Worm (Caenorhabditis elegans) whole organism, L1 larva: Measurements from ENCODE around the gene sir-2.3.

Experiments
- C04F5.9 ChIP-seq: sonication (generic microtip); optimal IDR thresholded peaks from 2 replicates; lab custom pipeline; 2016; ENCODE audit warnings: missing genetic modification characterization, missing compliant biosample characterization
- C16A3.4 ChIP-seq: fragments of 150-350 bp; optimal IDR thresholded peaks from 2 replicates; lab custom pipeline; 2014; ENCODE audit warnings: missing biosample characterization, missing genetic modification characterization
- Y116A8C.19 ChIP-seq: sonication (generic microtip); optimal IDR thresholded peaks from 2 replicates; lab custom pipeline; 2016; ENCODE audit warnings: missing compliant biosample characterization, missing genetic modification characterization, borderline replicate concordance
- aha-1 ChIP-seq: fragments of 150-350 bp; optimal IDR thresholded peaks from 2 replicates; lab custom pipeline; 2014; ENCODE audit warnings: missing biosample characterization, missing genetic modification characterization
- alr-1 ChIP-seq: fragments of 200-800 bp; sonication (Bioruptor generic); optimal IDR thresholded peaks from 2 replicates; lab custom pipeline; 2018; ENCODE audit warnings: borderline replicate concordance, mild to moderate bottlenecking, missing genetic modification characterization, missing compliant biosample characterization
- ama-1 ChIP-seq: fragments of 150-350 bp; optimal IDR thresholded peaks from 2 replicates; lab custom pipeline; 2014
- blmp-1 ChIP-seq: fragments of 150-350 bp; optimal IDR thresholded peaks from 2 replicates; lab custom pipeline; 2014; ENCODE audit warnings: missing biosample characterization, missing genetic modification characterization
- ceh-8 ChIP-seq: fragments of 200-800 bp; sonication (Bioruptor generic); optimal IDR thresholded peaks from 2 replicates; lab custom pipeline; 2018; ENCODE audit warnings: mild to moderate bottlenecking, missing genetic modification characterization, moderate library complexity, missing compliant biosample characterization
- ceh-82 ChIP-seq, 3 experiments: fragments of 150-350 bp in 1 of 3; sonication (generic microtip) in 2 of 3; optimal IDR thresholded peaks; 2 replicates each; lab custom pipeline; 2014 to 2017; ENCODE audit warnings: missing biosample characterization in 3 of 3, missing genetic modification characterization in 3 of 3
- ceh-88 ChIP-seq: fragments of 200-800 bp; sonication (Bioruptor generic); IDR thresholded peaks from 2 replicates; pipeline ENCODE4 v1.3.6; 2022; ENCODE audit warnings: missing genetic modification characterization, missing compliant biosample characterization
- dsc-1 ChIP-seq: sonication (generic microtip); optimal IDR thresholded peaks from 2 replicates; lab custom pipeline; 2016; ENCODE audit warnings: mild to moderate bottlenecking, missing genetic modification characterization, missing compliant biosample characterization
- efl-1 ChIP-seq, 4 experiments: fragments of 150-350 bp; optimal IDR thresholded peaks in 3 of 4; peaks in 1 of 4; 1 replicate in 1 of 4; 2 replicates in 3 of 4; lab custom pipeline; 2014; ENCODE audit warnings: missing biosample characterization in 2 of 4, missing genetic modification characterization in 2 of 4, missing genetic modification reagents in 2 of 4
- elt-2 ChIP-seq: sonication (generic microtip); optimal IDR thresholded peaks from 2 replicates; lab custom pipeline; 2016; ENCODE audit warnings: missing genetic modification characterization, mild to moderate bottlenecking, inconsistent platforms, missing compliant biosample characterization, missing genetic modification reagents
- elt-3 ChIP-seq, 6 experiments: fragments of 150-350 bp in 1 of 6; sonication (generic microtip); optimal IDR thresholded peaks; 2 replicates each; lab custom pipeline; 2017 to 2018; ENCODE audit warnings: missing biosample characterization in 6 of 6, missing genetic modification characterization in 6 of 6, inconsistent platforms in 1 of 6
- fkh-4 ChIP-seq: sonication (generic microtip); optimal IDR thresholded peaks from 2 replicates; lab custom pipeline; 2016; ENCODE audit warnings: missing compliant biosample characterization, missing genetic modification characterization, borderline replicate concordance
- hlh-4 ChIP-seq: sonication (generic microtip); optimal IDR thresholded peaks from 2 replicates; lab custom pipeline; 2016; ENCODE audit warnings: mild to moderate bottlenecking, missing genetic modification characterization, missing compliant biosample characterization
- hpl-2 ChIP-seq: fragments of 150-350 bp; optimal IDR thresholded peaks from 2 replicates; lab custom pipeline; 2014; ENCODE audit warnings: missing biosample characterization, missing genetic modification reagents, missing genetic modification characterization
- isw-1 ChIP-seq: fragments of 200-800 bp; sonication (Bioruptor generic); IDR thresholded peaks from 2 replicates; pipeline ENCODE4 v1.3.6; 2022; ENCODE audit warnings: missing genetic modification characterization, missing compliant biosample characterization
- lin-14 ChIP-seq: fragments of 200-800 bp; sonication (Bioruptor generic); optimal IDR thresholded peaks from 2 replicates; lab custom pipeline; 2018; ENCODE audit warnings: mild to moderate bottlenecking, missing genetic modification characterization, moderate library complexity, missing compliant biosample characterization
- lin-39 ChIP-seq: fragments of 150-350 bp; optimal IDR thresholded peaks from 2 replicates; lab custom pipeline; 2014; ENCODE audit warnings: missing biosample characterization, missing genetic modification reagents, missing genetic modification characterization
- lsy-2 ChIP-seq, 2 experiments: fragments of 150-350 bp; optimal IDR thresholded peaks; 2 replicates each; lab custom pipeline; 2014; ENCODE audit warnings: missing biosample characterization in 2 of 2, missing genetic modification characterization in 2 of 2
- mab-9 ChIP-seq: fragments of 200-800 bp; sonication (Bioruptor generic); IDR thresholded peaks from 2 replicates; pipeline ENCODE4 v1.3.6; 2022; ENCODE audit warnings: missing genetic modification reagents, missing genetic modification characterization, missing compliant biosample characterization
- mdl-1 ChIP-seq, 2 experiments: fragments of 150-350 bp; optimal IDR thresholded peaks; 2 replicates each; lab custom pipeline; 2014 to 2017; ENCODE audit warnings: missing biosample characterization in 2 of 2, missing genetic modification characterization in 2 of 2, inconsistent platforms in 1 of 2
- mef-2 ChIP-seq: fragments of 150-350 bp; optimal IDR thresholded peaks from 2 replicates; lab custom pipeline; 2014; ENCODE audit warnings: missing biosample characterization, missing genetic modification characterization
- nhr-19 ChIP-seq: fragments of 200-800 bp; sonication (Bioruptor generic); conservative IDR thresholded peaks from 2 replicates; pipeline ENCODE4 v1.3.6; 2022; ENCODE audit warnings: missing genetic modification characterization, missing compliant biosample characterization
- nhr-20 ChIP-seq: sonication (generic microtip); optimal IDR thresholded peaks from 2 replicates; lab custom pipeline; 2016; ENCODE audit warnings: mild to moderate bottlenecking, missing genetic modification characterization, missing compliant biosample characterization
- nhr-237 ChIP-seq: fragments of 150-350 bp; optimal IDR thresholded peaks from 2 replicates; lab custom pipeline; 2014; ENCODE audit warnings: missing biosample characterization, missing genetic modification characterization
- nhr-28 ChIP-seq: fragments of 150-350 bp; optimal IDR thresholded peaks from 2 replicates; lab custom pipeline; 2014; ENCODE audit warnings: missing biosample characterization, missing genetic modification characterization
- nhr-71 ChIP-seq: sonication (generic microtip); optimal IDR thresholded peaks from 2 replicates; lab custom pipeline; 2016; ENCODE audit warnings: mild to moderate bottlenecking, missing genetic modification characterization, moderate library complexity, missing compliant biosample characterization
- nhr-77 ChIP-seq: fragments of 150-350 bp; optimal IDR thresholded peaks from 2 replicates; lab custom pipeline; 2014; ENCODE audit warnings: missing biosample characterization, missing genetic modification characterization
- nhr-90 ChIP-seq: sonication (generic microtip); optimal IDR thresholded peaks from 2 replicates; lab custom pipeline; 2016; ENCODE audit warnings: mild to moderate bottlenecking, missing genetic modification characterization, missing compliant biosample characterization; ENCODE audit not compliant: poor library complexity
- pax-3 ChIP-seq: fragments of 200-800 bp; sonication (Bioruptor generic); optimal IDR thresholded peaks from 2 replicates; lab custom pipeline; 2018; ENCODE audit warnings: mild to moderate bottlenecking, missing genetic modification characterization, moderate library complexity, missing compliant biosample characterization
- rnt-1 ChIP-seq: sonication (generic microtip); optimal IDR thresholded peaks from 2 replicates; lab custom pipeline; 2016; ENCODE audit warnings: mild to moderate bottlenecking, missing genetic modification characterization, moderate library complexity, missing compliant biosample characterization
- snu-23 ChIP-seq: sonication (generic microtip); optimal IDR thresholded peaks from 2 replicates; lab custom pipeline; 2016; ENCODE audit warnings: missing genetic modification characterization, missing compliant biosample characterization
- sox-4 ChIP-seq: sonication (generic microtip); optimal IDR thresholded peaks from 2 replicates; lab custom pipeline; 2016; ENCODE audit warnings: missing genetic modification characterization, missing compliant biosample characterization
- sptf-1 ChIP-seq: fragments of 150-350 bp; optimal IDR thresholded peaks from 2 replicates; lab custom pipeline; 2014; ENCODE audit warnings: missing biosample characterization, missing genetic modification characterization
- sup-37 ChIP-seq: fragments of 200-800 bp; sonication (Bioruptor generic); optimal IDR thresholded peaks from 2 replicates; lab custom pipeline; 2018; ENCODE audit warnings: mild to moderate bottlenecking, missing genetic modification characterization, missing compliant biosample characterization
- swsn-7 ChIP-seq: sonication (generic microtip); optimal IDR thresholded peaks from 2 replicates; lab custom pipeline; 2016; ENCODE audit warnings: missing genetic modification characterization, missing compliant biosample characterization
- tbx-2 ChIP-seq: sonication (generic microtip); optimal IDR thresholded peaks from 2 replicates; lab custom pipeline; 2016; ENCODE audit warnings: missing genetic modification characterization, missing compliant biosample characterization
- tlp-1 ChIP-seq: fragments of 150-350 bp; optimal IDR thresholded peaks from 2 replicates; lab custom pipeline; 2014; ENCODE audit warnings: missing biosample characterization, missing genetic modification characterization
- unc-130 ChIP-seq: fragments of 150-350 bp; optimal IDR thresholded peaks from 2 replicates; lab custom pipeline; 2017; ENCODE audit warnings: missing biosample characterization, missing genetic modification characterization, inconsistent platforms
- unc-30 ChIP-seq: sonication (generic microtip); optimal IDR thresholded peaks from 2 replicates; lab custom pipeline; 2017; ENCODE audit warnings: missing biosample characterization, missing genetic modification characterization
- unc-98 ChIP-seq: fragments of 200-800 bp; sonication (Bioruptor generic); IDR thresholded peaks from 2 replicates; pipeline ENCODE4 v1.3.6; 2022; ENCODE audit warnings: missing genetic modification characterization, missing compliant biosample characterization
- vab-15 ChIP-seq: sonication (generic microtip); optimal IDR thresholded peaks from 2 replicates; lab custom pipeline; 2017; ENCODE audit warnings: missing genotype, mild to moderate bottlenecking, missing genetic modification characterization, missing compliant biosample characterization
- ztf-11 ChIP-seq, 2 experiments: sonication (generic microtip); optimal IDR thresholded peaks; 2 replicates each; lab custom pipeline; 2016 to 2017; ENCODE audit warnings: missing genetic modification characterization in 2 of 2, missing biosample characterization in 1 of 2, missing compliant biosample characterization in 1 of 2
- ztf-4 ChIP-seq: fragments of 150-350 bp; optimal IDR thresholded peaks from 2 replicates; lab custom pipeline; 2014; ENCODE audit warnings: missing biosample characterization, missing genetic modification characterization

Gene sir-2.3

DNA sequence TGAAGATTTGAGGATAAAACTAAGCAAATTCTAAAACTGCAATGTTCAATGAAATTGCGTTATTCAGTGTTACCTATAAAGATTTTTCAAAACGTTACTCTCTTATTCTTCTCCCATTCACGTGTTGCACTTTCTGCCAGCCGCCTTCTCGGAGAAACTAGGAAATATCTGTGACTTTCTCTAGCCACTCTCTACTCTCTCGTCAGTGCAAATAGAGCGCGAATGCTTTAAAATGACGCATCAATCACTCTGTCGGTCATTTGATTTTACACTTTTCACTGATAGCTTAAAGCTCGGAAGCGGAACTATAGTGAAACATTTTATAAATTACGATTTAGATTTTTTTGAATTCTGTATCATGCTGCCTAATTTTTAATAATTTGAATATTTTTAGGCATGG, 2.6 kb upstream of the sir-2.3 start (continued):
- no peak for TF ChIP-seq nhr-28 (tag; lab: Kevin White, UChicago)
- 0 out of 2 replicates have a peak, but pooled peaks have one; percentile 4 for TF ChIP-seq unc-98 (GFP tag; lab: Robert Waterston, UW)
- no peak for TF ChIP-seq unc-30
- TF ChIP-seq sox-4 = no peak
- peak; percentile 61 for TF ChIP-seq elt-2 (tag; lab: Kevin White, UChicago)
- TF ChIP-seq ama-1 (lab: Kevin White, UChicago) = no peak
- peak; percentile 90 for TF ChIP-seq blmp-1 (tag; lab: Kevin White, UChicago)
- peak; percentile 88 for TF ChIP-seq C16A3.4 (tag; lab: Kevin White, UChicago)
- TF ChIP-seq swsn-7 (tag; lab: Kevin White, UChicago) = peak; percentile 74
- peak; percentile 96 for TF ChIP-seq lin-39 (tag; lab: Kevin White, UChicago)
- TF ChIP-seq mef-2 = peak; percentile 47
- peak; percentile 93 for TF ChIP-seq nhr-20
- peak; percentile 19 for TF ChIP-seq nhr-237 (tag; lab: Kevin White, UChicago)
- TF ChIP-seq hlh-4 = no peak
- no peak for TF ChIP-seq ceh-88
- peak; percentile 96 for TF ChIP-seq lin-14 (GFP tag; lab: Kevin White, UChicago)
- peak in 5 of 6 experiments; percentile 13 to 84 (median 76) for TF ChIP-seq elt-3 (tag; optimal IDR thresholded peaks at IDR 0.05; lab: Kevin White, UChicago)
- peak; percentile 79 for TF ChIP-seq ztf-4 (tag; lab: Kevin White, UChicago)
- peak; percentile 94 for TF ChIP-seq snu-23 (GFP tag; lab: Kevin White, UChicago)

ce11 chrX:13333835-13334234, 2.3 kb downstream of the sir-2.3 start, which contains the start of gene F46G10.4:
Gene F46G10.4 (plus strand): TSS chrX:13334046.
- no peak for TF ChIP-seq alr-1 (tag; lab: Kevin White, UChicago)
- no peak for TF ChIP-seq ztf-11 (tag; optimal IDR thresholded peaks at IDR 0.05; lab: Kevin White, UChicago)
- TF ChIP-seq elt-2 (tag; lab: Kevin White, UChicago) = peak; percentile 23
- TF ChIP-seq, all 84 proteins: peak for 1

ce11 chrX:13337000-13337399, 5.5 kb downstream of the sir-2.3 start:
- TF ChIP-seq ceh-8 (no peak), ceh-82 (tag; optimal IDR thresholded peaks at IDR 0.05; lab: Kevin White, UChicago) (peak in 1 of 3 experiments; percentile 27), efl-1 (optimal IDR thresholded peaks at IDR 0.05; lab: Kevin White, UChicago) (peak in 1 of 2 experiments; percentile 0), efl-1 (GFP tag; optimal IDR thresholded peaks at IDR 0.05 in 1 of 2; lab: Kevin White, UChicago) (peak in 1 of 2 experiments; percentile 19), hlh-4 (no peak), ceh-88 (no peak), elt-3 (tag; optimal IDR thresholded peaks at IDR 0.05; lab: Kevin White, UChicago) (no peak), lsy-2 (tag; optimal IDR thresholded peaks at IDR 0.05; lab: Kevin White, UChicago) (peak in 1 of 2 experiments; percentile 50), sup-37 (GFP tag; lab: Kevin White, UChicago) (no peak), mdl-1 (tag; optimal IDR thresholded peaks at IDR 0.05; lab: Kevin White, UChicago) (peak in 1 of 2 experiments; percentile 70), nhr-19 (GFP tag; lab: Robert Waterston, UW) (peak; percentile 54), aha-1 (no peak), dsc-1 (peak; percentile 40), sptf-1 (no peak), nhr-71 (tag; lab: Kevin White, UChicago) (peak; percentile 84), unc-30 (no peak), lin-14 (GFP tag; lab: Kevin White, UChicago) (peak; percentile 85), C04F5.9 (tag; lab: Kevin White, UChicago) (no peak), tbx-2 (tag; lab: Kevin White, UChicago) (peak; percentile 47), snu-23 (GFP tag; lab: Kevin White, UChicago) (peak; percentile 59), isw-1 (no peak), pax-3 (no peak), sox-4 (no peak), Y116A8C.19 (tag; lab: Kevin White, UChicago) (no peak), tlp-1 (tag; lab: Kevin White, UChicago) (no peak), rnt-1 (peak; percentile 70), nhr-77 (no peak), unc-130 (peak; percentile 35), swsn-7 (tag; lab: Kevin White, UChicago) (no peak), nhr-28 (tag; lab: Kevin White, UChicago) (no peak), ztf-11 (tag; optimal IDR thresholded peaks at IDR 0.05; lab: Kevin White, UChicago) (no peak), hpl-2 (GFP tag; lab: Kevin White, UChicago) (no peak), lin-39 (tag; lab: Kevin White, UChicago) (no peak), mab-9 (peak; percentile 20; the same call in 1 of the 2 replicates), nhr-90 (tag; lab: Kevin White, UChicago) (no peak), fkh-4 (tag; lab: Kevin White, UChicago) (no peak), vab-15 (tag; lab: Kevin White, UChicago) (peak; percentile 43), mef-2 (no peak)
